Worm (Caenorhabditis elegans): ENCODE measurements around the gene fbxa-137.

- TF ChIP-seq unc-62 (GFP tag; optimal IDR thresholded peaks at IDR 0.05) (no peak), unc-39 (tag; optimal IDR thresholded peaks at IDR 0.05) (no peak)
These were observed 13.7 kb upstream of the fbxa-137 start for ce11 chrV:2264925-2265324.
